Worm (Caenorhabditis elegans) whole organism, mixed stage, embryonic: ENCODE measurements around the gene smg-7.
A peak's percentile ranks its signal among the peaks of the same experiment; 100 is the strongest.

Source experiments
- M03D4.4 ChIP-seq: sonication (generic microtip); optimal IDR thresholded peaks from 2 replicates; lab custom pipeline; 2017; ENCODE audit warnings: mild to moderate bottlenecking, missing genetic modification characterization, missing compliant biosample characterization
- bed-3 ChIP-seq: fragments of 200-800 bp; sonication (Bioruptor generic); optimal IDR thresholded peaks from 3 replicates; lab custom pipeline; 2018; ENCODE audit warnings: mild to moderate bottlenecking, missing genetic modification characterization, moderate library complexity, missing compliant biosample characterization
- blmp-1 ChIP-seq: fragments of 150-350 bp; optimal IDR thresholded peaks from 2 replicates; lab custom pipeline; 2014; ENCODE audit warnings: missing biosample characterization, missing genetic modification characterization
- ceh-39 ChIP-seq: fragments of 150-350 bp; optimal IDR thresholded peaks from 2 replicates; lab custom pipeline; 2014; ENCODE audit warnings: missing biosample characterization, missing genetic modification characterization
- ceh-43 ChIP-seq: fragments of 200-800 bp; sonication (Bioruptor generic); optimal IDR thresholded peaks from 2 replicates; lab custom pipeline; 2018; ENCODE audit warnings: mild to moderate bottlenecking, missing genetic modification characterization, moderate library complexity, missing compliant biosample characterization
- ceh-83 ChIP-seq: fragments of 200-800 bp; sonication (Bioruptor generic); optimal IDR thresholded peaks from 2 replicates; lab custom pipeline; 2018; ENCODE audit warnings: mild to moderate bottlenecking, missing genetic modification characterization, missing compliant biosample characterization
- ces-1 ChIP-seq: fragments of 150-350 bp; optimal IDR thresholded peaks from 2 replicates; lab custom pipeline; 2014; ENCODE audit warnings: missing biosample characterization, missing genetic modification reagents, missing genetic modification characterization
- cnd-1 ChIP-seq: fragments of 200-800 bp; sonication (Bioruptor generic); optimal IDR thresholded peaks from 2 replicates; lab custom pipeline; 2018; ENCODE audit warnings: mild to moderate bottlenecking, missing genetic modification characterization, missing compliant biosample characterization
- drap-1 ChIP-seq: fragments of 200-800 bp; sonication (Bioruptor generic); optimal IDR thresholded peaks from 3 replicates; lab custom pipeline; 2018; ENCODE audit warnings: mild to moderate bottlenecking, missing genetic modification characterization, missing compliant biosample characterization
- elt-1 ChIP-seq: sonication (generic microtip); optimal IDR thresholded peaks from 2 replicates; lab custom pipeline; 2017; ENCODE audit warnings: missing genetic modification characterization, mild to moderate bottlenecking, missing compliant biosample characterization, antibody characterized with exemption, moderate library complexity, borderline replicate concordance; ENCODE audit not compliant: insufficient read depth
- elt-3 ChIP-seq: fragments of 150-350 bp; optimal IDR thresholded peaks from 2 replicates; lab custom pipeline; 2014; ENCODE audit warnings: missing biosample characterization, missing genetic modification characterization
- flh-1 ChIP-seq: fragments of 200-800 bp; sonication (Bioruptor generic); optimal IDR thresholded peaks from 2 replicates; lab custom pipeline; 2018; ENCODE audit warnings: mild to moderate bottlenecking, missing genetic modification characterization, moderate library complexity, missing compliant biosample characterization
- ham-2 ChIP-seq: fragments of 200-800 bp; sonication (Bioruptor generic); optimal IDR thresholded peaks from 2 replicates; lab custom pipeline; 2018; ENCODE audit warnings: mild to moderate bottlenecking, missing genetic modification characterization, missing compliant biosample characterization
- hlh-1 ChIP-seq: fragments of 150-350 bp; optimal IDR thresholded peaks from 2 replicates; lab custom pipeline; 2014; ENCODE audit warnings: missing biosample characterization, missing genetic modification reagents, missing genetic modification characterization
- lin-13 ChIP-seq: fragments of 150-350 bp; optimal IDR thresholded peaks from 2 replicates; lab custom pipeline; 2014; ENCODE audit warnings: missing biosample characterization, missing genetic modification characterization
- lin-32 ChIP-seq: fragments of 200-800 bp; sonication (Bioruptor generic); optimal IDR thresholded peaks from 2 replicates; lab custom pipeline; 2018; ENCODE audit warnings: mild to moderate bottlenecking, missing genetic modification characterization, missing compliant biosample characterization
- lsy-2 ChIP-seq: fragments of 150-350 bp; optimal IDR thresholded peaks from 2 replicates; lab custom pipeline; 2014; ENCODE audit warnings: missing biosample characterization, missing genetic modification characterization
- mab-5 ChIP-seq: fragments of 150-350 bp; optimal IDR thresholded peaks from 2 replicates; lab custom pipeline; 2014; ENCODE audit warnings: missing biosample characterization, missing genetic modification characterization
- mep-1 ChIP-seq: fragments of 150-350 bp; optimal IDR thresholded peaks from 2 replicates; lab custom pipeline; 2017; ENCODE audit warnings: missing biosample characterization, missing genetic modification reagents, missing genetic modification characterization, inconsistent platforms
- mls-2 ChIP-seq: sonication (generic microtip); optimal IDR thresholded peaks from 2 replicates; lab custom pipeline; 2016; ENCODE audit warnings: mild to moderate bottlenecking, missing genetic modification characterization, moderate library complexity, missing compliant biosample characterization
- nhr-12 ChIP-seq: fragments of 150-350 bp; optimal IDR thresholded peaks from 2 replicates; lab custom pipeline; 2014; ENCODE audit warnings: missing biosample characterization, missing genetic modification characterization
- nhr-2 ChIP-seq: fragments of 150-350 bp; optimal IDR thresholded peaks from 2 replicates; lab custom pipeline; 2014; ENCODE audit warnings: missing biosample characterization, missing genetic modification characterization
- nhr-237 ChIP-seq: fragments of 150-350 bp; optimal IDR thresholded peaks from 2 replicates; lab custom pipeline; 2014; ENCODE audit warnings: missing biosample characterization, missing genetic modification characterization
- nhr-28 ChIP-seq: fragments of 150-350 bp; optimal IDR thresholded peaks from 2 replicates; lab custom pipeline; 2014; ENCODE audit warnings: missing biosample characterization, missing genetic modification characterization
- nhr-76 ChIP-seq: sonication (generic microtip); optimal IDR thresholded peaks from 2 replicates; lab custom pipeline; 2017; ENCODE audit warnings: missing biosample characterization, missing genetic modification characterization
- pha-4 ChIP-seq: fragments of 150-350 bp; optimal IDR thresholded peaks from 2 replicates; lab custom pipeline; 2018; ENCODE audit warnings: missing biosample characterization, missing genetic modification reagents, missing genetic modification characterization
- sem-2 ChIP-seq: fragments of 200-800 bp; sonication (Bioruptor generic); optimal IDR thresholded peaks from 2 replicates; lab custom pipeline; 2018; ENCODE audit warnings: mild to moderate bottlenecking, missing genetic modification characterization, missing compliant biosample characterization
- snpc-4 ChIP-seq: fragments of 150-350 bp; optimal IDR thresholded peaks from 2 replicates; lab custom pipeline; 2014; ENCODE audit warnings: missing biosample characterization, missing genetic modification characterization
- sptf-1 ChIP-seq: sonication (generic microtip); optimal IDR thresholded peaks from 2 replicates; lab custom pipeline; 2017; ENCODE audit warnings: mild to moderate bottlenecking, missing genetic modification characterization, moderate library complexity, missing compliant biosample characterization
- tbx-8 ChIP-seq: fragments of 200-800 bp; sonication (Bioruptor generic); optimal IDR thresholded peaks from 2 replicates; lab custom pipeline; 2018; ENCODE audit warnings: mild to moderate bottlenecking, missing genetic modification characterization, moderate library complexity, missing compliant biosample characterization
- unc-120 ChIP-seq: sonication (generic microtip); optimal IDR thresholded peaks from 2 replicates; lab custom pipeline; 2017; ENCODE audit warnings: missing genetic modification characterization, missing compliant biosample characterization; ENCODE audit not compliant: poor library complexity, severe bottlenecking
- unc-39 ChIP-seq: fragments of 150-350 bp; optimal IDR thresholded peaks from 2 replicates; lab custom pipeline; 2014; ENCODE audit warnings: missing biosample characterization, missing genetic modification characterization
- unc-62 ChIP-seq: fragments of 150-350 bp; optimal IDR thresholded peaks from 2 replicates; lab custom pipeline; 2014; ENCODE audit warnings: missing biosample characterization, missing genetic modification reagents, missing genetic modification characterization
- zip-8 ChIP-seq: fragments of 150-350 bp; optimal IDR thresholded peaks from 2 replicates; lab custom pipeline; 2014; ENCODE audit warnings: missing biosample characterization, missing genetic modification characterization
- ztf-11 ChIP-seq: fragments of 150-350 bp; optimal IDR thresholded peaks from 2 replicates; lab custom pipeline; 2014; ENCODE audit warnings: missing biosample characterization, missing genetic modification characterization

Gene smg-7

ce11 chrIV:6767240-6767639 lies 25.0 kb upstream of the smg-7 start:
- TF ChIP-seq drap-1 (no peak), ces-1 (GFP tag; lab: Kevin White, UChicago) (peak; percentile 79), unc-120 (tag; lab: Kevin White, UChicago) (peak; percentile 35), mep-1 (tag; lab: Kevin White, UChicago) (peak; percentile 7)

- no peak for TF ChIP-seq ham-2 (GFP tag; lab: Kevin White, UChicago)
- no peak for TF ChIP-seq ces-1 (GFP tag; lab: Kevin White, UChicago)
- no peak for TF ChIP-seq hlh-1
- no peak for TF ChIP-seq bed-3
- no peak for TF ChIP-seq unc-62 (GFP tag; lab: Kevin White, UChicago)
- TF ChIP-seq mep-1 (tag; lab: Kevin White, UChicago), result no peak
- TF ChIP-seq sptf-1, result no peak
- TF ChIP-seq blmp-1 (tag; lab: Kevin White, UChicago), result no peak
- TF ChIP-seq elt-1 (tag; lab: Kevin White, UChicago), result no peak
Observed at ce11 chrIV:6762416-6762815, 20.2 kb upstream of the smg-7 start, which contains the start of gene spd-3. TSS of gene spd-3 (plus strand) at chrIV:6762716.

DNA sequence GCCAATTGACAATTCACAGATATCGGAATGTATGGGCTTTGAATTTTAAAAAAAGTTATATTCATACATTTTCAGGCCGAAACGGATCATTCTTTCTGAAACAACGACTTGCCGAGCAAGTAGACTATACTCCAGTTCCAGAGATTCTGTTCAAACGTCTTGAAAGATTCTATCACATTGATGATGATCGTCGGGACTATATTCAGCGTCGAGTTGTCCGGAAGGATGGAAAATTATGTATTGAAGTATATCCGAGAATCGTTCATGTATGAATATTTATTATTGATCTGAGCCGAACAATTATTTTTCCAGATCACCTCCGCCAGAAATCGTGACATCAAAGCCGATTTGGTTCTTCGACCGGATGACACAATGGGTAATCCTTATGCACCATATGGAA lies 15.4 kb upstream of the smg-7 start:
- TF ChIP-seq drap-1, result no peak
- TF ChIP-seq elt-1 (tag; lab: Kevin White, UChicago), result no peak
- TF ChIP-seq nhr-76 (tag; lab: Kevin White, UChicago), result no peak
- TF ChIP-seq elt-3, result no peak
- no peak for TF ChIP-seq mab-5 (tag; lab: Kevin White, UChicago)
- TF ChIP-seq M03D4.4, result no peak
- no peak for TF ChIP-seq ceh-39

- TF ChIP-seq lsy-2 (tag; lab: Kevin White, UChicago), result no peak
- TF ChIP-seq nhr-237 (tag; lab: Kevin White, UChicago), result no peak
- TF ChIP-seq, all 35 proteins: peak for 0
Observed at ce11 chrIV:6757011-6757410, 14.8 kb upstream of the smg-7 start, which contains the start of gene usp-4. TSS of gene usp-4 (plus strand) at chrIV:6757311.

- TF ChIP-seq mab-5 (tag; lab: Kevin White, UChicago), result peak; percentile 18
- TF ChIP-seq sem-2 (GFP tag; lab: Kevin White, UChicago), result peak; percentile 44
- TF ChIP-seq ham-2 (GFP tag; lab: Kevin White, UChicago), result peak; percentile 78
- peak; percentile 94 for TF ChIP-seq mls-2 (tag; lab: Kevin White, UChicago)
- no peak for TF ChIP-seq zip-8 (tag; lab: Kevin White, UChicago)
- TF ChIP-seq pha-4 (tag; lab: Kevin White, UChicago), result peak; percentile 64
- peak; percentile 77 for TF ChIP-seq cnd-1 (tag; lab: Kevin White, UChicago)
- no peak for TF ChIP-seq nhr-76 (tag; lab: Kevin White, UChicago)
- TF ChIP-seq unc-62 (GFP tag; lab: Kevin White, UChicago), result no peak
- peak; percentile 77 for TF ChIP-seq hlh-1
- peak; percentile 92 for TF ChIP-seq sptf-1
- TF ChIP-seq mep-1 (tag; lab: Kevin White, UChicago), result peak; percentile 85
- TF ChIP-seq ceh-39, result no peak
- no peak for TF ChIP-seq unc-39 (tag; lab: Kevin White, UChicago)
- TF ChIP-seq ceh-43, result peak; percentile 83
- peak; percentile 70 for TF ChIP-seq tbx-8
- peak; percentile 65 for TF ChIP-seq ztf-11 (tag; lab: Kevin White, UChicago)
- peak; percentile 67 for TF ChIP-seq lsy-2 (tag; lab: Kevin White, UChicago)
- TF ChIP-seq ceh-83 (GFP tag; lab: Kevin White, UChicago), result peak; percentile 76
- TF ChIP-seq M03D4.4, result peak; percentile 85
- TF ChIP-seq ces-1 (GFP tag; lab: Kevin White, UChicago), result peak; percentile 76
- peak; percentile 8 for TF ChIP-seq lin-32 (GFP tag; lab: Kevin White, UChicago)
- TF ChIP-seq nhr-12 (tag; lab: Kevin White, UChicago), result no peak
- peak; percentile 74 for TF ChIP-seq lin-13 (tag; lab: Kevin White, UChicago)
- TF ChIP-seq elt-1 (tag; lab: Kevin White, UChicago), result peak; percentile 56
- peak; percentile 8 for TF ChIP-seq flh-1 (GFP tag; lab: Kevin White, UChicago)
- peak; percentile 69 for TF ChIP-seq bed-3
- TF ChIP-seq blmp-1 (tag; lab: Kevin White, UChicago), result peak; percentile 81
- TF ChIP-seq nhr-28 (tag; lab: Kevin White, UChicago), result peak; percentile 36
- no peak for TF ChIP-seq snpc-4 (tag; lab: Kevin White, UChicago)
- peak; percentile 95 for TF ChIP-seq unc-120 (tag; lab: Kevin White, UChicago)
- TF ChIP-seq drap-1, result peak; percentile 86
- TF ChIP-seq nhr-237 (tag; lab: Kevin White, UChicago), result peak; percentile 65
- TF ChIP-seq nhr-2, result peak; percentile 17
- TF ChIP-seq elt-3, result peak; percentile 13
Observed at ce11 chrIV:6756374-6756773, 14.1 kb upstream of the smg-7 start.
